Fruit fly (Drosophila melanogaster): ENCODE results near the gene CG3919.

CG3919 gene

dm6 chr3L:14364701-14365100, 45.7 kb upstream of the CG3919 start (continued):
- TF ChIP-seq CG16779 (tag; optimal IDR thresholded peaks at IDR 0.05) (peak; percentile 83), CG11294 (GFP tag; IDR thresholded peaks at IDR 0.05) (peak; percentile 54; the same call in 1 of the 2 replicates), CG6163 (GFP tag; IDR thresholded peaks at IDR 0.05) (peak; percentile 97), CG8119 (GFP tag; IDR thresholded peaks at IDR 0.05) (peak; percentile 89), Lpt (GFP tag; optimal IDR thresholded peaks at IDR 0.05) (peak; percentile 75), Met (GFP tag; optimal IDR thresholded peaks at IDR 0.05) (peak; percentile 96), fd85E (GFP tag; optimal IDR thresholded peaks at IDR 0.05) (peak; percentile 39), CG8319 (GFP tag; optimal IDR thresholded peaks at IDR 0.05) (peak; percentile 74), CG6276 (GFP tag; optimal IDR thresholded peaks at IDR 0.05) (peak; percentile 57), Sox15 (GFP tag; optimal IDR thresholded peaks at IDR 0.05) (peak; percentile 91), Hr39 (GFP tag; optimal IDR thresholded peaks at IDR 0.05) (peak; percentile 96), fd59A (GFP tag; optimal IDR thresholded peaks at IDR 0.05) (peak; percentile 92), Eip93F (GFP tag; optimal IDR thresholded peaks at IDR 0.05) (peak; percentile 92), CG6792 (GFP tag; optimal IDR thresholded peaks at IDR 0.05) (peak; percentile 93), dac (GFP tag; optimal IDR thresholded peaks at IDR 0.05) (peak; percentile 25), CG10631 (GFP tag; optimal IDR thresholded peaks at IDR 0.05) (peak; percentile 95), CG34406 (GFP tag; optimal IDR thresholded peaks at IDR 0.05) (peak; percentile 95), svp (GFP tag) (peak; percentile 99), Sox102F (GFP tag; optimal IDR thresholded peaks at IDR 0.05) (peak; percentile 97), acj6 (GFP tag; optimal IDR thresholded peaks at IDR 0.05) (peak; percentile 97), Gug (GFP tag; IDR thresholded peaks at IDR 0.05) (peak; percentile 83), topi (GFP tag; optimal IDR thresholded peaks at IDR 0.05) (peak; percentile 91)

- TF ChIP-seq Eip78C (GFP tag) (peak; percentile 14), CG6163 (GFP tag; IDR thresholded peaks at IDR 0.05) (0 out of 3 replicates have a peak, but pooled peaks have one; percentile 6), CG11762 (GFP tag; optimal IDR thresholded peaks at IDR 0.05; ENCODE audit: insufficient read depth) (no peak)
Observed at dm6 chr3L:14365440-14365839, 45.0 kb upstream of the CG3919 start.

dm6 chr3L:14366124-14366523, 44.3 kb upstream of the CG3919 start:
- TF ChIP-seq CG6854 (GFP tag; optimal IDR thresholded peaks at IDR 0.05) (peak; percentile 8), Eip78C (GFP tag) (peak; percentile 53), CG7368 (GFP tag; optimal IDR thresholded peaks at IDR 0.05) (no peak), fkh (GFP tag; optimal IDR thresholded peaks at IDR 0.05) (peak; percentile 98), esn (GFP tag; optimal IDR thresholded peaks at IDR 0.05) (peak; percentile 35), CG6808 (GFP tag; optimal IDR thresholded peaks at IDR 0.05) (no peak), Smox (GFP tag; optimal IDR thresholded peaks at IDR 0.05) (peak; percentile 13), vri (GFP tag; optimal IDR thresholded peaks at IDR 0.05) (peak; percentile 47), CG8319 (GFP tag; optimal IDR thresholded peaks at IDR 0.05) (no peak), CG34406 (GFP tag; optimal IDR thresholded peaks at IDR 0.05) (no peak)

dm6 chr3L:14369607-14370006, 40.8 kb upstream of the CG3919 start, which contains the start of gene CG13481:
Gene CG13481 (minus strand): TSS chr3L:14369707.
- no peak for TF ChIP-seq fd85E (GFP tag; optimal IDR thresholded peaks at IDR 0.05)
- no peak for TF ChIP-seq CG11762 (GFP tag; optimal IDR thresholded peaks at IDR 0.05; ENCODE audit: insufficient read depth)
- no peak for TF ChIP-seq CG6163 (GFP tag; IDR thresholded peaks at IDR 0.05)
- TF ChIP-seq CG11902 (GFP tag; optimal IDR thresholded peaks at IDR 0.05), result no peak
- no peak for TF ChIP-seq CG8119 (GFP tag; IDR thresholded peaks at IDR 0.05)

dm6 chr3L:14374499-14374898, 35.9 kb upstream of the CG3919 start:
- TF ChIP-seq Eip78C (GFP tag) (peak; percentile 93), dsx (GFP tag; optimal IDR thresholded peaks at IDR 0.05; ENCODE audit: poor library complexity, severe bottlenecking) (peak; percentile 90), OdsH (GFP tag; optimal IDR thresholded peaks at IDR 0.05) (peak; percentile 71), vri (GFP tag; optimal IDR thresholded peaks at IDR 0.05) (peak; percentile 44), CG8632 (GFP tag; optimal IDR thresholded peaks at IDR 0.05) (peak; percentile 62), Hr38 (GFP tag; optimal IDR thresholded peaks at IDR 0.05) (no peak), CG1621 (tag; optimal IDR thresholded peaks at IDR 0.05) (peak; percentile 86), achi (GFP tag; optimal IDR thresholded peaks at IDR 0.05) (peak; percentile 80), svp (GFP tag) (peak; percentile 88), CG9139 (GFP tag; optimal IDR thresholded peaks at IDR 0.05) (peak; percentile 80), Hr4 (GFP tag; optimal IDR thresholded peaks at IDR 0.05) (peak; percentile 48), CG11902 (GFP tag; optimal IDR thresholded peaks at IDR 0.05) (peak; percentile 50), Ets96B (tag; optimal IDR thresholded peaks at IDR 0.05) (peak; percentile 89), Sox15 (GFP tag; optimal IDR thresholded peaks at IDR 0.05) (peak; percentile 50), Eip75B (GFP tag; optimal IDR thresholded peaks at IDR 0.05) (peak; percentile 85), lz (GFP tag; optimal IDR thresholded peaks at IDR 0.05) (peak; percentile 65), Gug (GFP tag; IDR thresholded peaks at IDR 0.05) (peak; percentile 40), cyc (GFP tag; optimal IDR thresholded peaks at IDR 0.05) (peak; percentile 34), CG16779 (tag; optimal IDR thresholded peaks at IDR 0.05) (peak; percentile 49)
